Worm (Caenorhabditis elegans) whole organism, L1 larva: ENCODE measurements around the gene K12H4.5.
A peak's percentile ranks its signal among the peaks of the same experiment; 100 is the strongest.

Experiments used
- C04F5.9 ChIP-seq: sonication (generic microtip); optimal IDR thresholded peaks from 2 replicates; lab custom pipeline; 2016; ENCODE audit warnings: missing genetic modification characterization, missing compliant biosample characterization
- F16B12.6 ChIP-seq: fragments of 150-350 bp; optimal IDR thresholded peaks from 2 replicates; lab custom pipeline; 2014; ENCODE audit warnings: missing biosample characterization, missing genetic modification characterization
- Y116A8C.19 ChIP-seq: sonication (generic microtip); optimal IDR thresholded peaks from 2 replicates; lab custom pipeline; 2016; ENCODE audit warnings: missing compliant biosample characterization, missing genetic modification characterization, borderline replicate concordance
- aha-1 ChIP-seq: fragments of 150-350 bp; optimal IDR thresholded peaks from 2 replicates; lab custom pipeline; 2014; ENCODE audit warnings: missing biosample characterization, missing genetic modification characterization
- alr-1 ChIP-seq: fragments of 200-800 bp; sonication (Bioruptor generic); optimal IDR thresholded peaks from 2 replicates; lab custom pipeline; 2018; ENCODE audit warnings: borderline replicate concordance, mild to moderate bottlenecking, missing genetic modification characterization, missing compliant biosample characterization
- aly-2 ChIP-seq: fragments of 150-350 bp; optimal IDR thresholded peaks from 2 replicates; lab custom pipeline; 2014; ENCODE audit warnings: missing biosample characterization, missing genetic modification characterization
- blmp-1 ChIP-seq: fragments of 150-350 bp; optimal IDR thresholded peaks from 2 replicates; lab custom pipeline; 2014; ENCODE audit warnings: missing biosample characterization, missing genetic modification characterization
- ceh-8 ChIP-seq: fragments of 200-800 bp; sonication (Bioruptor generic); optimal IDR thresholded peaks from 2 replicates; lab custom pipeline; 2018; ENCODE audit warnings: mild to moderate bottlenecking, missing genetic modification characterization, moderate library complexity, missing compliant biosample characterization
- ceh-88 ChIP-seq: fragments of 200-800 bp; sonication (Bioruptor generic); IDR thresholded peaks from 2 replicates; pipeline ENCODE4 v1.3.6; 2022; ENCODE audit warnings: missing genetic modification characterization, missing compliant biosample characterization
- ceh-90 ChIP-seq: sonication (generic microtip); optimal IDR thresholded peaks from 2 replicates; lab custom pipeline; 2016; ENCODE audit warnings: missing genetic modification characterization, missing compliant biosample characterization
- ces-1 ChIP-seq: fragments of 150-350 bp; optimal IDR thresholded peaks from 2 replicates; lab custom pipeline; 2014; ENCODE audit warnings: missing biosample characterization, missing genetic modification reagents, missing genetic modification characterization
- efl-1 ChIP-seq, 4 experiments: fragments of 150-350 bp; optimal IDR thresholded peaks in 3 of 4; peaks in 1 of 4; 1 replicate in 1 of 4; 2 replicates in 3 of 4; lab custom pipeline; 2014; ENCODE audit warnings: missing biosample characterization in 2 of 4, missing genetic modification characterization in 2 of 4, missing genetic modification reagents in 2 of 4
- efl-3 ChIP-seq: fragments of 200-800 bp; sonication (Bioruptor generic); optimal IDR thresholded peaks from 2 replicates; lab custom pipeline; 2018; ENCODE audit warnings: mild to moderate bottlenecking, missing genetic modification characterization, missing compliant biosample characterization
- egl-13 ChIP-seq: sonication (generic microtip); optimal IDR thresholded peaks from 2 replicates; lab custom pipeline; 2016; ENCODE audit warnings: missing genotype, missing genetic modification reagents, missing genetic modification characterization, missing compliant biosample characterization
- egl-27 ChIP-seq, 2 experiments: fragments of 150-350 bp in 1 of 2; sonication (generic microtip); optimal IDR thresholded peaks; 3 replicates each; lab custom pipeline; 2017 to 2018; ENCODE audit warnings: missing biosample characterization in 2 of 2, missing genetic modification characterization in 2 of 2, missing genetic modification reagents in 2 of 2
- elt-2 ChIP-seq: sonication (generic microtip); optimal IDR thresholded peaks from 2 replicates; lab custom pipeline; 2016; ENCODE audit warnings: missing genetic modification characterization, mild to moderate bottlenecking, inconsistent platforms, missing compliant biosample characterization, missing genetic modification reagents
- elt-3 ChIP-seq, 6 experiments: fragments of 150-350 bp in 1 of 6; sonication (generic microtip); optimal IDR thresholded peaks; 2 replicates each; lab custom pipeline; 2017 to 2018; ENCODE audit warnings: missing biosample characterization in 6 of 6, missing genetic modification characterization in 6 of 6, inconsistent platforms in 1 of 6
- fkh-4 ChIP-seq: sonication (generic microtip); optimal IDR thresholded peaks from 2 replicates; lab custom pipeline; 2016; ENCODE audit warnings: missing compliant biosample characterization, missing genetic modification characterization, borderline replicate concordance
- fkh-8 ChIP-seq: sonication (generic microtip); optimal IDR thresholded peaks from 2 replicates; lab custom pipeline; 2016; ENCODE audit warnings: mild to moderate bottlenecking, missing genetic modification characterization, missing compliant biosample characterization
- grh-1 ChIP-seq: fragments of 200-800 bp; sonication (Bioruptor generic); IDR thresholded peaks from 2 replicates; pipeline ENCODE4 v1.3.6; 2022; ENCODE audit warnings: missing genetic modification reagents, missing genetic modification characterization, missing compliant biosample characterization
- hlh-17 ChIP-seq: fragments of 200-800 bp; sonication (Bioruptor generic); optimal IDR thresholded peaks from 2 replicates; lab custom pipeline; 2018; ENCODE audit warnings: missing genetic modification characterization, mild to moderate bottlenecking, missing compliant biosample characterization, moderate library complexity, borderline replicate concordance
- hlh-4 ChIP-seq: sonication (generic microtip); optimal IDR thresholded peaks from 2 replicates; lab custom pipeline; 2016; ENCODE audit warnings: mild to moderate bottlenecking, missing genetic modification characterization, missing compliant biosample characterization
- irx-1 ChIP-seq: sonication (generic microtip); optimal IDR thresholded peaks from 2 replicates; lab custom pipeline; 2016; ENCODE audit warnings: missing genetic modification characterization, missing compliant biosample characterization
- lin-14 ChIP-seq: fragments of 200-800 bp; sonication (Bioruptor generic); optimal IDR thresholded peaks from 2 replicates; lab custom pipeline; 2018; ENCODE audit warnings: mild to moderate bottlenecking, missing genetic modification characterization, moderate library complexity, missing compliant biosample characterization
- lin-39 ChIP-seq: fragments of 150-350 bp; optimal IDR thresholded peaks from 2 replicates; lab custom pipeline; 2014; ENCODE audit warnings: missing biosample characterization, missing genetic modification reagents, missing genetic modification characterization
- lsy-2 ChIP-seq, 2 experiments: fragments of 150-350 bp; optimal IDR thresholded peaks; 2 replicates each; lab custom pipeline; 2014; ENCODE audit warnings: missing biosample characterization in 2 of 2, missing genetic modification characterization in 2 of 2
- mab-9 ChIP-seq: fragments of 200-800 bp; sonication (Bioruptor generic); IDR thresholded peaks from 2 replicates; pipeline ENCODE4 v1.3.6; 2022; ENCODE audit warnings: missing genetic modification reagents, missing genetic modification characterization, missing compliant biosample characterization
- mdl-1 ChIP-seq, 2 experiments: fragments of 150-350 bp; optimal IDR thresholded peaks; 2 replicates each; lab custom pipeline; 2014 to 2017; ENCODE audit warnings: missing biosample characterization in 2 of 2, missing genetic modification characterization in 2 of 2, inconsistent platforms in 1 of 2
- nhr-28 ChIP-seq: fragments of 150-350 bp; optimal IDR thresholded peaks from 2 replicates; lab custom pipeline; 2014; ENCODE audit warnings: missing biosample characterization, missing genetic modification characterization
- nhr-71 ChIP-seq: sonication (generic microtip); optimal IDR thresholded peaks from 2 replicates; lab custom pipeline; 2016; ENCODE audit warnings: mild to moderate bottlenecking, missing genetic modification characterization, moderate library complexity, missing compliant biosample characterization
- nhr-77 ChIP-seq: fragments of 150-350 bp; optimal IDR thresholded peaks from 2 replicates; lab custom pipeline; 2014; ENCODE audit warnings: missing biosample characterization, missing genetic modification characterization
- nhr-85 ChIP-seq: sonication (generic microtip); peaks from one replicate; lab custom pipeline; 2016; ENCODE audit warnings: missing genetic modification characterization, inconsistent platforms, missing compliant biosample characterization
- nhr-90 ChIP-seq: sonication (generic microtip); optimal IDR thresholded peaks from 2 replicates; lab custom pipeline; 2016; ENCODE audit warnings: mild to moderate bottlenecking, missing genetic modification characterization, missing compliant biosample characterization; ENCODE audit not compliant: poor library complexity
- skn-1 ChIP-seq: fragments of 150-350 bp; optimal IDR thresholded peaks from 2 replicates; lab custom pipeline; 2014; ENCODE audit warnings: missing biosample characterization, missing genetic modification characterization
- snpc-4 ChIP-seq: fragments of 150-350 bp; optimal IDR thresholded peaks from 2 replicates; lab custom pipeline; 2014; ENCODE audit warnings: missing biosample characterization, missing genetic modification characterization
- snu-23 ChIP-seq: sonication (generic microtip); optimal IDR thresholded peaks from 2 replicates; lab custom pipeline; 2016; ENCODE audit warnings: missing genetic modification characterization, missing compliant biosample characterization
- sup-37 ChIP-seq: fragments of 200-800 bp; sonication (Bioruptor generic); optimal IDR thresholded peaks from 2 replicates; lab custom pipeline; 2018; ENCODE audit warnings: mild to moderate bottlenecking, missing genetic modification characterization, missing compliant biosample characterization
- tlp-1 ChIP-seq: fragments of 150-350 bp; optimal IDR thresholded peaks from 2 replicates; lab custom pipeline; 2014; ENCODE audit warnings: missing biosample characterization, missing genetic modification characterization
- unc-62 ChIP-seq: fragments of 150-350 bp; optimal IDR thresholded peaks from 2 replicates; lab custom pipeline; 2014; ENCODE audit warnings: missing biosample characterization, missing genetic modification reagents, missing genetic modification characterization
- unc-98 ChIP-seq: fragments of 200-800 bp; sonication (Bioruptor generic); IDR thresholded peaks from 2 replicates; pipeline ENCODE4 v1.3.6; 2022; ENCODE audit warnings: missing genetic modification characterization, missing compliant biosample characterization
- vab-15 ChIP-seq: sonication (generic microtip); optimal IDR thresholded peaks from 2 replicates; lab custom pipeline; 2017; ENCODE audit warnings: missing genotype, mild to moderate bottlenecking, missing genetic modification characterization, missing compliant biosample characterization
- xbp-1 ChIP-seq: sonication (generic microtip); optimal IDR thresholded peaks from 2 replicates; lab custom pipeline; 2016; ENCODE audit warnings: missing genetic modification characterization, missing compliant biosample characterization
- zip-4 ChIP-seq: fragments of 200-800 bp; sonication (Bioruptor generic); optimal IDR thresholded peaks from 2 replicates; lab custom pipeline; 2018; ENCODE audit warnings: mild to moderate bottlenecking, missing genetic modification characterization, moderate library complexity, missing compliant biosample characterization
- ztf-11 ChIP-seq, 2 experiments: sonication (generic microtip); optimal IDR thresholded peaks; 2 replicates each; lab custom pipeline; 2016 to 2017; ENCODE audit warnings: missing genetic modification characterization in 2 of 2, missing biosample characterization in 1 of 2, missing compliant biosample characterization in 1 of 2
- ztf-4 ChIP-seq: fragments of 150-350 bp; optimal IDR thresholded peaks from 2 replicates; lab custom pipeline; 2014; ENCODE audit warnings: missing biosample characterization, missing genetic modification characterization

The K12H4.5 gene

DNA sequence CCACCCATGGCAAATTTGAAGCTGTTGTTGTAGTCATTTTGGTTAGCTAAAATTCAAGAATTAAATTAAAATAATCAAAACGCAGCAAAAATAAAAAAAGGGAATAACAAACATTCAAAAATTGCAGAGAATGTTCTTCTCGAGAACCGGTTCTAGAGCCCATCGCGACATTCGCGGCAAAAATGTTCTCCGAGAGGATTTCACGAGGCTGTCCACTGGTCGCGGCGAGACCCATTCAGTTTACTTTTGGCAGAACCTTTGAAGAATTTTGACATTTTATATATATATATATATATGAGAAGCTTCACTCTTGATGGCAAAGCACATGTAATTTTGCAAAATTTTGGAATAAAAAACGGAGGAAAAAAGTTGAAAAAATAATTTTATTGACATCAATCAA is 14.8 kb upstream of the K12H4.5 start, which contains the start of gene F44B9.8 (continued):
- TF ChIP-seq elt-2 (no peak), efl-1 (optimal IDR thresholded peaks at IDR 0.05; lab: Kevin White, UChicago) (peak; percentile 72 to 76), efl-1 (GFP tag; optimal IDR thresholded peaks at IDR 0.05 in 1 of 2; lab: Kevin White, UChicago) (peak; percentile 73 to 95), aha-1 (tag; lab: Kevin White, UChicago) (no peak), mdl-1 (tag; optimal IDR thresholded peaks at IDR 0.05; lab: Kevin White, UChicago) (peak in 1 of 2 experiments; percentile 32), irx-1 (tag; lab: Kevin White, UChicago) (peak; percentile 3), snu-23 (GFP tag; lab: Kevin White, UChicago) (peak; percentile 76), lin-39 (tag; lab: Kevin White, UChicago) (no peak), aly-2 (tag; lab: Kevin White, UChicago) (no peak), ces-1 (GFP tag; lab: Kevin White, UChicago) (no peak)

DNA sequence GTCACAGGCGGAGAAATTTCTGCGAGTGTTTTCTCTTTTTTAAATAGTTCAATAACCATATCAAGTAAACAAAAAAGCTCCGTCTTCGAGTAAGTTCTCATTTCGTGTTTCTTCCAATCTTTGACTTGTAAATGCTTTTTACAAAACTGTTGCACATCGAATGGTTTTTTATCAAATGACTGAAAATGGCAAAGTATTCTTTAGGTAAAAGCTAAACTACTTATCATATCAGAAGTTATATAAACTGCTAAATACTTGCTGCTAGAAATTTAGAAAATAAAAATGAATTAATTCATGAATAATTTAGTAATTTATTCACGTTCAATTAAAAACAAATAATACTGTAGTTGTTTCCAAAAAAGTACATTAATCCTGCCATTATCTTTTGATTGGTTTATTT is 13.3 kb upstream of the K12H4.5 start, which contains the start of gene F44B9.9:
TSS of gene F44B9.9 (minus strand) at position 101 of the 400 bp plus-strand sequence.
- no peak for TF ChIP-seq xbp-1 (tag; lab: Kevin White, UChicago)
- TF ChIP-seq egl-27 (tag; optimal IDR thresholded peaks at IDR 0.05; lab: Kevin White, UChicago): no peak
- no peak for TF ChIP-seq sup-37 (GFP tag; lab: Kevin White, UChicago)
- no peak for TF ChIP-seq unc-62 (GFP tag; lab: Kevin White, UChicago)
- TF ChIP-seq nhr-71 (tag; lab: Kevin White, UChicago): no peak
- no peak for TF ChIP-seq ztf-4 (tag; lab: Kevin White, UChicago)
- no peak for TF ChIP-seq zip-4 (GFP tag; lab: Kevin White, UChicago)

DNA sequence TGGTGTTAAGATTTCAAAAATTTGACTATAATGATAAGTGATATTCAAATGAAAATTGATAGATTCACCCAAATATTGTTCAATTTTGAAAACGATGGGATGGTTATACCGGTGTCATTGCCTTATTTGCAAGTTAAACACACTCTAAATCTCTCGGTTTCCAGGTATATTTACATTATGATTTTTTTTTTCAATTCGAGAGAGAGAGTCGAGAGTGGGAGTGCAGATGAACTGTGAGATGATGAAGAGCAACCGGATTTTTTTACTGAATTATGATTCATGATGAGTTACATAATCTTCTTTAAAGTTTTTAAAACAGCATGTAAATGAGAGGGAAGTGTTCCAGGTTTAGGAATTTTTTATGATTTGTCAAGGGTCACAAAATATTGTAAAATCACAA is 10.8 kb upstream of the K12H4.5 start, which contains the start of gene F44B9.10:
TSS of gene F44B9.10 (minus strand) at position 101 of the 400 bp plus-strand sequence.
- no peak for TF ChIP-seq hlh-17
- no peak for TF ChIP-seq zip-4 (GFP tag; lab: Kevin White, UChicago)
- no peak for TF ChIP-seq snpc-4 (tag; lab: Kevin White, UChicago)
- TF ChIP-seq unc-62 (GFP tag; lab: Kevin White, UChicago): no peak
- TF ChIP-seq nhr-85 (tag; lab: Kevin White, UChicago): no peak
- TF ChIP-seq efl-3 (GFP tag; lab: Kevin White, UChicago): no peak
- no peak for TF ChIP-seq efl-1 (optimal IDR thresholded peaks at IDR 0.05; lab: Kevin White, UChicago)
- no peak for TF ChIP-seq efl-1 (GFP tag; optimal IDR thresholded peaks at IDR 0.05 in 1 of 2; lab: Kevin White, UChicago)
- no peak for TF ChIP-seq hlh-4
- TF ChIP-seq fkh-8 (tag; lab: Kevin White, UChicago): no peak
- TF ChIP-seq xbp-1 (tag; lab: Kevin White, UChicago): no peak
- no peak for TF ChIP-seq unc-98 (GFP tag; lab: Robert Waterston, UW)
- no peak for TF ChIP-seq lsy-2 (tag; optimal IDR thresholded peaks at IDR 0.05; lab: Kevin White, UChicago)
- no peak for TF ChIP-seq vab-15
- TF ChIP-seq ceh-88: no peak
- no peak for TF ChIP-seq Y116A8C.19 (tag; lab: Kevin White, UChicago)

DNA sequence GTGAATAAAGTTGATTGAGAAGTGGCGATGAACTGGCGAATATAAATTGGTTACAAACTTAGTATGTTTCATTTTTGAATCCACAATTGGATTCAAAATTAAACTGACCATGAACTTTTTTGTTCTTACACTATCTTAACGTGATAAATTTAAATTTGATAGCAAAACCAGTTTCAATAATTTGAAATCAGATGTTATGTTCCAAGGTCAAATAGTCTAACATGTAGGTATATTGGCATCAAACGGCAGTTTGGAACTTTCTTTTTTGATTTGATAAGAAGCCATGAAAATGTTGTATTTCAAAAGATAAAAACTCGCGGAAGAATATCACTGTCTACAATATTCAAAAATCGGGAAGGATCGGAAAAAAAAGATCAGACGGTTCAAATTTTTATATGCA is 8.2 kb upstream of the K12H4.5 start:
- no peak for TF ChIP-seq ceh-90 (tag; lab: Kevin White, UChicago)
- TF ChIP-seq ceh-8 (GFP tag; lab: Kevin White, UChicago): no peak
- TF ChIP-seq fkh-8 (tag; lab: Kevin White, UChicago): no peak
- TF ChIP-seq alr-1 (tag; lab: Kevin White, UChicago): no peak
- TF ChIP-seq elt-3 (tag; optimal IDR thresholded peaks at IDR 0.05; lab: Kevin White, UChicago): peak in 3 of 6 experiments; percentile 28 to 88 (median 64)
- no peak for TF ChIP-seq nhr-90 (tag; lab: Kevin White, UChicago)
- TF ChIP-seq tlp-1: no peak
- no peak for TF ChIP-seq C04F5.9 (tag; lab: Kevin White, UChicago)
- TF ChIP-seq ztf-11 (tag; optimal IDR thresholded peaks at IDR 0.05; lab: Kevin White, UChicago): no peak
- no peak for TF ChIP-seq nhr-77
- no peak for TF ChIP-seq ceh-88
- no peak for TF ChIP-seq lin-39 (tag; lab: Kevin White, UChicago)
- TF ChIP-seq blmp-1 (tag; lab: Kevin White, UChicago): peak; percentile 53
- TF ChIP-seq grh-1: peak; percentile 62
- no peak for TF ChIP-seq F16B12.6 (tag; lab: Kevin White, UChicago)
- TF ChIP-seq fkh-4 (tag; lab: Kevin White, UChicago): no peak
- no peak for TF ChIP-seq egl-13 (tag; lab: Kevin White, UChicago)
- peak; percentile 21 for TF ChIP-seq lin-14 (GFP tag; lab: Kevin White, UChicago)
- no peak for TF ChIP-seq nhr-28 (tag; lab: Kevin White, UChicago)
- no peak for TF ChIP-seq ces-1 (GFP tag; lab: Kevin White, UChicago)
- peak in 1 of 2 experiments; percentile 16 for TF ChIP-seq lsy-2 (tag; optimal IDR thresholded peaks at IDR 0.05; lab: Kevin White, UChicago)
- no peak for TF ChIP-seq mab-9
- peak; percentile 78 for TF ChIP-seq nhr-85 (tag; lab: Kevin White, UChicago)
- no peak for TF ChIP-seq skn-1
